Worm (Caenorhabditis elegans): ENCODE data around the gene K09E9.3.
A peak's percentile ranks its signal among the peaks of the same experiment; 100 is the strongest.

The K09E9.3 gene

ce11 chrX:15613745-15614229, at the start of gene K09E9.3:
Gene K09E9.3 (minus strand): TSS chrX:15613795.
- peak; percentile 66 for TF ChIP-seq lin-39 (tag; optimal IDR thresholded peaks at IDR 0.05)
- peak; percentile 13 for TF ChIP-seq elt-2 (tag; optimal IDR thresholded peaks at IDR 0.05)
- TF ChIP-seq pha-4 (tag; optimal IDR thresholded peaks at IDR 0.05), result peak; percentile 24
- no peak for TF ChIP-seq ceh-28 (tag; optimal IDR thresholded peaks at IDR 0.05)
- TF ChIP-seq unc-62 (GFP tag; optimal IDR thresholded peaks at IDR 0.05), result no peak
- peak; percentile 65 for TF ChIP-seq hmg-11 (tag; optimal IDR thresholded peaks at IDR 0.05)
- peak; percentile 48 for TF ChIP-seq nfya-1 (tag; optimal IDR thresholded peaks at IDR 0.05; ENCODE audit: insufficient read depth)

ce11 chrX:15659561-15659960, 46.0 kb upstream of the K09E9.3 start:
- TF ChIP-seq nhr-43 (tag; optimal IDR thresholded peaks at IDR 0.05; ENCODE audit: poor library complexity, severe bottlenecking) (no peak), hmg-11 (tag; optimal IDR thresholded peaks at IDR 0.05) (peak; percentile 6), lin-39 (tag; optimal IDR thresholded peaks at IDR 0.05) (peak; percentile 14), sea-2 (GFP tag; optimal IDR thresholded peaks at IDR 0.05) (no peak), elt-2 (tag; optimal IDR thresholded peaks at IDR 0.05) (no peak), nhr-25 (tag; optimal IDR thresholded peaks at IDR 0.05) (no peak), lsy-12 (tag; optimal IDR thresholded peaks at IDR 0.05) (no peak), zag-1 (tag; optimal IDR thresholded peaks at IDR 0.05) (no peak), ceh-9 (tag; optimal IDR thresholded peaks at IDR 0.05) (no peak), ama-1 (optimal IDR thresholded peaks at IDR 0.05) (no peak), nhr-11 (tag; optimal IDR thresholded peaks at IDR 0.05) (no peak), fkh-10 (GFP tag; optimal IDR thresholded peaks at IDR 0.05) (peak; percentile 44), nhr-67 (tag; optimal IDR thresholded peaks at IDR 0.05) (no peak), R02D3.7 (tag; optimal IDR thresholded peaks at IDR 0.05) (no peak), mml-1 (tag; optimal IDR thresholded peaks at IDR 0.05) (no peak), nhr-77 (tag; optimal IDR thresholded peaks at IDR 0.05) (no peak), eor-1 (tag; optimal IDR thresholded peaks at IDR 0.05) (no peak), nhr-28 (tag; optimal IDR thresholded peaks at IDR 0.05) (no peak), nhr-23 (tag; optimal IDR thresholded peaks at IDR 0.05) (no peak), daf-12 (tag; optimal IDR thresholded peaks at IDR 0.05) (no peak), ZK546.5 (tag; optimal IDR thresholded peaks at IDR 0.05) (no peak), ztf-11 (tag; optimal IDR thresholded peaks at IDR 0.05) (no peak), elt-3 (tag; optimal IDR thresholded peaks at IDR 0.05) (no peak), fkh-2 (tag; optimal IDR thresholded peaks at IDR 0.05) (no peak), unc-39 (tag; optimal IDR thresholded peaks at IDR 0.05) (no peak), nfya-1 (tag; optimal IDR thresholded peaks at IDR 0.05; ENCODE audit: insufficient read depth) (peak; percentile 25), nhr-76 (tag; optimal IDR thresholded peaks at IDR 0.05) (no peak), egl-27 (tag; optimal IDR thresholded peaks at IDR 0.05) (no peak)

ce11 chrX:15657773-15658172, 44.2 kb upstream of the K09E9.3 start:
- TF ChIP-seq fkh-10 (GFP tag; optimal IDR thresholded peaks at IDR 0.05) (no peak), egl-5 (tag; optimal IDR thresholded peaks at IDR 0.05) (no peak), pha-4 (tag; optimal IDR thresholded peaks at IDR 0.05) (no peak), zag-1 (tag; optimal IDR thresholded peaks at IDR 0.05) (no peak), ztf-11 (tag; optimal IDR thresholded peaks at IDR 0.05) (no peak), nhr-77 (tag; optimal IDR thresholded peaks at IDR 0.05) (no peak), ztf-4 (tag; optimal IDR thresholded peaks at IDR 0.05) (no peak), eor-1 (tag; optimal IDR thresholded peaks at IDR 0.05) (no peak), snpc-4 (tag; optimal IDR thresholded peaks at IDR 0.05) (no peak), elt-2 (tag; optimal IDR thresholded peaks at IDR 0.05) (no peak)

DNA sequence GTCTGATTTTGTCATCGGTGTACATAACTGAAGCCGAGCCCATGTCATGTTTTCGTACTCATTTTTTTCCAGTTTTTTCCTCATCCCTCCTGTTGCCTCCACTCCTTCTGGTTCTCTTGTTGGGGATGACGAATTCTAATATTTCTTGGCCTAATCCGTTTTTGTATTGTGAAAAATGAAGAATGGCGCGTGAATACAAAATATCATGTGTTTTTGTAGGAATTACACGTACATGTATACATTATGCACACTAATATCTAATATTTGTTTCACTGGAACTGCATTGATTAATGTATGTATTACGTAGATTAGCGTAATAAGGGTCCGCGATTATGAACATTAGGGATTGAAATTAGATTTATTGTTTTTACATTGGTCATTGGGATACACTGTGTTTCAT, 42.0 kb upstream of the K09E9.3 start:
- TF ChIP-seq mdl-1 (tag; optimal IDR thresholded peaks at IDR 0.05), result no peak
- TF ChIP-seq hmg-11 (tag; optimal IDR thresholded peaks at IDR 0.05), result no peak
- no peak for TF ChIP-seq fkh-10 (GFP tag; optimal IDR thresholded peaks at IDR 0.05)
- no peak for TF ChIP-seq sea-2 (GFP tag; optimal IDR thresholded peaks at IDR 0.05)
- TF ChIP-seq nfya-1 (tag; optimal IDR thresholded peaks at IDR 0.05; ENCODE audit: insufficient read depth), result no peak
- TF ChIP-seq nhr-11 (tag; optimal IDR thresholded peaks at IDR 0.05), result no peak
- no peak for TF ChIP-seq unc-39 (tag; optimal IDR thresholded peaks at IDR 0.05)
- TF ChIP-seq jun-1 (tag; optimal IDR thresholded peaks at IDR 0.05), result no peak
- TF ChIP-seq fos-1 (tag; optimal IDR thresholded peaks at IDR 0.05), result no peak
- no peak for TF ChIP-seq nhr-12 (tag; optimal IDR thresholded peaks at IDR 0.05)
- no peak for TF ChIP-seq eor-1 (tag; optimal IDR thresholded peaks at IDR 0.05)
- TF ChIP-seq mml-1 (tag; optimal IDR thresholded peaks at IDR 0.05), result no peak
- TF ChIP-seq nhr-23 (tag; optimal IDR thresholded peaks at IDR 0.05), result no peak
- TF ChIP-seq nhr-25 (tag; optimal IDR thresholded peaks at IDR 0.05), result no peak
- no peak for TF ChIP-seq skn-1 (tag; optimal IDR thresholded peaks at IDR 0.05)

Data from whole organism, L3 larva.